Worm (Caenorhabditis elegans) whole organism, L4/young adult: ENCODE measurements around the gene cmtr-1.

ENCODE experiments used
- W03F9.2 ChIP-seq: fragments of 150-350 bp; optimal IDR thresholded peaks from 2 replicates; lab custom pipeline; 2014; ENCODE audit warnings: missing biosample characterization, missing genetic modification characterization
- dao-5 ChIP-seq: sonication (generic microtip); optimal IDR thresholded peaks from 2 replicates; lab custom pipeline; 2016; ENCODE audit warnings: missing genotype, missing genetic modification characterization, moderate library complexity, missing compliant biosample characterization
- him-1 ChIP-seq: sonication (generic microtip); optimal IDR thresholded peaks from 2 replicates; lab custom pipeline; 2016; ENCODE audit warnings: missing genotype, missing genetic modification reagents, missing genetic modification characterization, missing compliant biosample characterization

DNA sequence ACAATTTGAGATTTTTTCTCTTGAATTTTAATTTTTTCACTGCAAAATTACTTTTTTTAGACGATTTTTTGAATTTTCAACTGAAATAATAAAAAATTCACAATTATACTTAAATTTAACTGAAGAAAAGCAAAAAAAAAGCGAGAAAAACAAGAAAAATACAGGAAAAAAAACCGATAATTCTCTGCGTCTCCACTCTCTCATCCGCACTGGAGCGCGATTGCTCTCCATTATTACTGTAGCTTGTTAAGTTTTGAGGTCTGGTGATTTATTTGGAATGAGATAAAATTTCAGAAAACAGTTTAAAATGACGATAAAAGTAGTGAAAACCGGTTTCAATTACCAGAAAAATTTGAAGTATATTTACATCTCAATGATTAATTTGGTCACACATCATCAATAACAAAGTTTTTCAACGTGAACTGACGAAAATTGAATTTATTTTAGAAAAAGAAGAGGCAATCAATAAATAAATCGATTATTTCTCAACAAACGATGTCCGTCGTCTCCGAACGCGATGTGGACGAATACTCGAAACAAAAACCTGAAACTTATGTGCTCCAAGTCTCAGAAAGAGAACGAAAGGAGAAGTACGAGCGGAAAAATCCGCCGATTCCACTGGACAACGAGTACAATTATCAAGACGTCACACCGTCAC lies 51.0 kb downstream of the cmtr-1 start, which contains the start of gene Y53F4B.19:
- TF ChIP-seq him-1 (no peak), dao-5 (no peak), W03F9.2 (tag; lab: Kevin White, UChicago) (peak; percentile 29)
